Worm (Caenorhabditis elegans): ENCODE data around the gene Y53F4B.17.
A peak's percentile ranks its signal among the peaks of the same experiment; 100 is the strongest.

Gene Y53F4B.17

DNA sequence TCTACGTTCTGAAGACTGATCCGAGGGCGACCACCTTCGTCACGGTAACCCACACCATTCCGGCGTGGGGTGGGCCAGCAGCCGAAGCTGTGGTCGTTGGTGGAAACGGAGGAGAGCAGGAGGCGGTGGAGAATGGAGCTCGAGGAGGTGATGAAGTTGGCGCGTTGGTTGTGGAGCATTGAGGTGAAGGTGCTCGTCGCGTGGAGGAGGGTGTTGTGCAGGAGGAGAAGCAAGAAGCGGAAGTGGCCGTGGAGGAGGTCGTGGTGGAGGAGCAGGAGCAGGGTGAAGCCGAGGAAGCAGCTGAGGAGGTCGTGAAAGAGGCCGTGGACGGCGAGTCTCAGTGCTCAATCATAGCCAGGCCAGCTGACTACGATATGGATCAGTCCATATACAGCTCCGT, at the start of gene Y53F4B.17:
Y53F4B.17 (plus strand) TSS at position 375 of the 400 bp plus-strand sequence.
- TF ChIP-seq nhr-12 (tag; optimal IDR thresholded peaks at IDR 0.05): no peak
- TF ChIP-seq dmd-4 (tag; optimal IDR thresholded peaks at IDR 0.05): no peak
- no peak for TF ChIP-seq sem-4 (tag; optimal IDR thresholded peaks at IDR 0.05)
- no peak for TF ChIP-seq nhr-10 (tag; optimal IDR thresholded peaks at IDR 0.05)
- no peak for TF ChIP-seq F13H6.1 (tag; optimal IDR thresholded peaks at IDR 0.05)

DNA sequence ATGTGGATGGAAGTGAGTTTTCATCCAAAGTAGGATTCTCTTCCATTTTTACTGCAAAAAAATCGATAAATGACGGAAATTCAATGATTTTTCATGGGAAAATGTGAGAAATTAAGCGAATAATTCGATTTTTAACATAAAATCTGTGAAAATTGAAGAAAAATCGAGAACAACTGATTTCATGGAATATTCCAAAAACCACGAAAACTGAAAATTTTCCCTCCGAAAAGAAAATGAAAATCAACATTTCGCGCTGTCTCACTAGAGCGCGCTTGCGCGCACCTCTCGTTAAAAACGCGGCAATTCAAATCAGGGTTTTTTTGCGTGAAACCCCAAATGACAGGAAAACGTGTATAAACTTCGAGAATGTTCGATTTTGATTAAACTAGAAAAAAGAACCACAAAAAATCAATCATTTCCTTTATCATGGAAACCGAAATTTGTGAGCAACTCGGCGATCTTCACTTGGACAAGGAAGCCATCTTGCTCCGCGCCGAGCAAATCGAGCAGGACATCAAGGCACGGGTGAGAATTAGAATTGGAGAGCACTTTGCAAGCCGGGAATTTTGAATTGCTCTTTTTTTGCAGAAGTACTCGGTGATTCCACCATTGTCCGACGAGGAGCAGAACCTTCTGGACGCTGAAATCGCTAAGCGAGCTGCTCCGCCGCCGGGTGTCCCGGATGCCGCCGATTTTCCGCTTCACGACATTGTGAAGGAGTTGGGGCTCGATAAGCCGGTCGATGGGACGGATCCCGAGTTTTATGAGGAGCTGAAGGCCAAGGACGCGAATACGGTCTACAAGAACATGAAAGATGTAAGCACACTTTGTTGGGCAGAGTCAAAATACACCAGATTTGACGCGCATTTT, 47.9 kb upstream of the Y53F4B.17 start, which contains the start of the genes Y53F4B.9 and Y53F4B.11:
Y53F4B.9 (minus strand) TSS at position 51 of the 870 bp plus-strand sequence.
Y53F4B.11 (plus strand) TSS at position 383 of the 870 bp plus-strand sequence.
- TF ChIP-seq egl-27 (tag; optimal IDR thresholded peaks at IDR 0.05): no peak
- TF ChIP-seq nhr-129 (tag; optimal IDR thresholded peaks at IDR 0.05): peak; percentile 83
- TF ChIP-seq nhr-237 (tag; optimal IDR thresholded peaks at IDR 0.05): no peak
- peak; percentile 40 for TF ChIP-seq nhr-77 (tag; optimal IDR thresholded peaks at IDR 0.05)
- TF ChIP-seq ztf-1 (GFP tag; conservative IDR thresholded peaks at IDR 0.05): no peak
- peak; percentile 13 for TF ChIP-seq ceh-82 (tag; optimal IDR thresholded peaks at IDR 0.05)
- no peak for TF ChIP-seq ama-1 (optimal IDR thresholded peaks at IDR 0.05)
- no peak for TF ChIP-seq lin-39 (tag; optimal IDR thresholded peaks at IDR 0.05)
- TF ChIP-seq gmeb-1 (tag; optimal IDR thresholded peaks at IDR 0.05): peak; percentile 100
- peak; percentile 68 for TF ChIP-seq sma-3 (GFP tag; optimal IDR thresholded peaks at IDR 0.05)
- TF ChIP-seq unc-62 (GFP tag; optimal IDR thresholded peaks at IDR 0.05): no peak
- TF ChIP-seq fos-1 (tag; optimal IDR thresholded peaks at IDR 0.05): peak; percentile 57
- no peak for TF ChIP-seq peb-1 (tag; optimal IDR thresholded peaks at IDR 0.05)
- TF ChIP-seq sem-4 (tag; optimal IDR thresholded peaks at IDR 0.05): no peak
- peak; percentile 62 for TF ChIP-seq F13H6.1 (tag; optimal IDR thresholded peaks at IDR 0.05)
- peak; percentile 30 for TF ChIP-seq lin-11 (tag; optimal IDR thresholded peaks at IDR 0.05)
- TF ChIP-seq mdl-1 (tag; optimal IDR thresholded peaks at IDR 0.05): no peak
- peak; percentile 76 for TF ChIP-seq nhr-25 (tag; optimal IDR thresholded peaks at IDR 0.05)
- peak; percentile 17 for TF ChIP-seq ZK546.5 (tag; optimal IDR thresholded peaks at IDR 0.05)
- TF ChIP-seq Y55F3AM.14 (GFP tag; optimal IDR thresholded peaks at IDR 0.05): no peak
- TF ChIP-seq nhr-21 (tag; optimal IDR thresholded peaks at IDR 0.05): peak; percentile 58
- TF ChIP-seq crh-2 (tag; optimal IDR thresholded peaks at IDR 0.05): peak; percentile 82
- TF ChIP-seq nhr-23 (tag; optimal IDR thresholded peaks at IDR 0.05): no peak
- TF ChIP-seq blmp-1 (tag; optimal IDR thresholded peaks at IDR 0.05; ENCODE audit: insufficient read depth): peak; percentile 48
- no peak for TF ChIP-seq ztf-11 (tag; optimal IDR thresholded peaks at IDR 0.05)
- no peak for TF ChIP-seq nhr-11 (tag; optimal IDR thresholded peaks at IDR 0.05)
- peak; percentile 83 for TF ChIP-seq C34F6.9 (tag; optimal IDR thresholded peaks at IDR 0.05)
- TF ChIP-seq mab-5 (tag; optimal IDR thresholded peaks at IDR 0.05): peak; percentile 67
- peak; percentile 78 to 87 for TF ChIP-seq lsy-2 (tag; optimal IDR thresholded peaks at IDR 0.05)
- no peak for TF ChIP-seq nhr-6 (tag; optimal IDR thresholded peaks at IDR 0.05)
- no peak for TF ChIP-seq R02D3.7 (tag; optimal IDR thresholded peaks at IDR 0.05)
- TF ChIP-seq dmd-4 (tag; optimal IDR thresholded peaks at IDR 0.05): no peak
- no peak for TF ChIP-seq elt-1 (tag; optimal IDR thresholded peaks at IDR 0.05)
- no peak for TF ChIP-seq alr-1 (tag; optimal IDR thresholded peaks at IDR 0.05)
- TF ChIP-seq nhr-12 (tag; optimal IDR thresholded peaks at IDR 0.05): no peak
- peak; percentile 84 for TF ChIP-seq lin-13 (GFP tag; optimal IDR thresholded peaks at IDR 0.05)
- TF ChIP-seq aly-2 (tag; optimal IDR thresholded peaks at IDR 0.05): no peak
- no peak for TF ChIP-seq elt-3 (tag; optimal IDR thresholded peaks at IDR 0.05)
- no peak for TF ChIP-seq ceh-16 (tag; optimal IDR thresholded peaks at IDR 0.05)
- peak; percentile 7 for TF ChIP-seq zag-1 (tag; optimal IDR thresholded peaks at IDR 0.05)
- peak; percentile 88 for TF ChIP-seq snpc-4 (tag; optimal IDR thresholded peaks at IDR 0.05)
- no peak for TF ChIP-seq unc-39 (tag; optimal IDR thresholded peaks at IDR 0.05)
- TF ChIP-seq nhr-10 (tag; optimal IDR thresholded peaks at IDR 0.05): no peak
- TF ChIP-seq unc-55 (GFP tag; optimal IDR thresholded peaks at IDR 0.05): peak; percentile 95
- no peak for TF ChIP-seq skn-1 (tag; optimal IDR thresholded peaks at IDR 0.05)
- TF ChIP-seq ztf-4 (tag; optimal IDR thresholded peaks at IDR 0.05): no peak
- TF ChIP-seq mbf-1 (tag; optimal IDR thresholded peaks at IDR 0.05): no peak
- peak; percentile 50 for TF ChIP-seq sma-9 (GFP tag; optimal IDR thresholded peaks at IDR 0.05)
- TF ChIP-seq sma-9 (tag; optimal IDR thresholded peaks at IDR 0.05): no peak
